Fruit fly (Drosophila melanogaster): ENCODE data around the gene CG31457.

CG31457 gene

dm6 chr3R:23173393-23173981 lies 45.7 kb upstream of the CG31457 start, which contains the start of gene CG46310 (continued):
- TF ChIP-seq nmo (GFP tag; optimal IDR thresholded peaks at IDR 0.05) (peak; percentile 59), CG34224 (GFP tag; IDR thresholded peaks at IDR 0.05; ENCODE audit: partially characterized antibody) (0 out of 3 replicates have a peak, but pooled peaks have one; percentile 25), sens-2 (GFP tag; IDR thresholded peaks at IDR 0.05) (no peak), CG11695 (GFP tag; IDR thresholded peaks at IDR 0.05) (peak; percentile 87), dati (GFP tag; IDR thresholded peaks at IDR 0.05) (no peak), chinmo (GFP tag; IDR thresholded peaks at IDR 0.05; ENCODE audit: partially characterized antibody) (peak; percentile 81; the same call in 3 of the 4 replicates), Myb (GFP tag; optimal IDR thresholded peaks at IDR 0.05) (no peak), Sox102F (GFP tag; optimal IDR thresholded peaks at IDR 0.05) (peak; percentile 68), disco-r (GFP tag; optimal IDR thresholded peaks at IDR 0.05) (no peak), fd64A (GFP tag; optimal IDR thresholded peaks at IDR 0.05) (peak; percentile 3), ato (GFP tag; IDR thresholded peaks at IDR 0.05; ENCODE audit: partially characterized antibody) (no peak), CG32767 (GFP tag; IDR thresholded peaks at IDR 0.05) (0 out of 2 replicates have a peak, but pooled peaks have one; percentile 7), Hey (tag; optimal IDR thresholded peaks at IDR 0.05) (peak; percentile 32), ci (GFP tag; IDR thresholded peaks at IDR 0.05) (peak; percentile 56), peb (GFP tag; IDR thresholded peaks at IDR 0.05) (peak; percentile 40; the same call in 1 of the 2 replicates), pfk (GFP tag; optimal IDR thresholded peaks at IDR 0.05) (peak; percentile 8), CG12219 (GFP tag; optimal IDR thresholded peaks at IDR 0.05) (peak; percentile 48), Sry-δ (GFP tag; optimal IDR thresholded peaks at IDR 0.05) (no peak), al (GFP tag; IDR thresholded peaks at IDR 0.05) (peak; percentile 83), NFAT (GFP tag; IDR thresholded peaks at IDR 0.05) (peak; percentile 80), unc-4 (GFP tag; IDR thresholded peaks at IDR 0.05; ENCODE audit: partially characterized antibody) (0 out of 2 replicates have a peak, but pooled peaks have one; percentile 12), CG10267 (tag; optimal IDR thresholded peaks at IDR 0.05) (peak; percentile 59), fru (optimal IDR thresholded peaks at IDR 0.05) (no peak), HLH4C (GFP tag; IDR thresholded peaks at IDR 0.05; ENCODE audit: partially characterized antibody) (no peak), CG33557 (GFP tag; optimal IDR thresholded peaks at IDR 0.05) (no peak), HLH54F (GFP tag; optimal IDR thresholded peaks at IDR 0.05) (no peak), CG33213 (GFP tag; optimal IDR thresholded peaks at IDR 0.05) (no peak), caup (GFP tag; optimal IDR thresholded peaks at IDR 0.05; ENCODE audit: severe bottlenecking) (peak; percentile 70), z (GFP tag; IDR thresholded peaks at IDR 0.05) (peak; percentile 93), Atf3 (GFP tag; optimal IDR thresholded peaks at IDR 0.05) (no peak), chif (GFP tag; optimal IDR thresholded peaks at IDR 0.05) (no peak), CG7372 (GFP tag; IDR thresholded peaks at IDR 0.05) (peak; percentile 73; the same call in 1 of the 2 replicates), Hsf (GFP tag; optimal IDR thresholded peaks at IDR 0.05) (no peak), tgo (GFP tag; IDR thresholded peaks at IDR 0.05) (peak; percentile 90), Bdp1 (GFP tag; optimal IDR thresholded peaks at IDR 0.05) (no peak), Hr39 (optimal IDR thresholded peaks at IDR 0.05) (no peak), CG32532 (GFP tag; IDR thresholded peaks at IDR 0.05) (peak; percentile 92), corto (GFP tag; optimal IDR thresholded peaks at IDR 0.05) (peak; percentile 86), Ets65A (GFP tag) (no peak), MESR4 (GFP tag; optimal IDR thresholded peaks at IDR 0.05) (no peak), CG1647 (GFP tag; optimal IDR thresholded peaks at IDR 0.05) (no peak), CG4820 (GFP tag; optimal IDR thresholded peaks at IDR 0.05) (peak; percentile 25), Meics (GFP tag; optimal IDR thresholded peaks at IDR 0.05) (peak; percentile 77), Bgb (GFP tag; IDR thresholded peaks at IDR 0.05; ENCODE audit: partially characterized antibody) (peak; percentile 41; the same call in 1 of the 2 replicates), pan (optimal IDR thresholded peaks at IDR 0.05) (no peak), pan (GFP tag; optimal IDR thresholded peaks at IDR 0.05 in 1 of 2, IDR thresholded peaks at IDR 0.05 in 1 of 2) (peak in 1 of 2 experiments; percentile 92), croc (GFP tag; conservative IDR thresholded peaks at IDR 0.05) (peak; percentile 67), B-H2 (GFP tag; optimal IDR thresholded peaks at IDR 0.05) (peak; percentile 55), Elba2 (GFP tag; optimal IDR thresholded peaks at IDR 0.05) (no peak), CG30431 (GFP tag; optimal IDR thresholded peaks at IDR 0.05) (peak; percentile 14), aop (GFP tag; IDR thresholded peaks at IDR 0.05) (no peak)
